Fruit fly (Drosophila melanogaster) whole organism, wandering third instar larva: ENCODE data around the gene CG46434.

ENCODE experiments used
- Abd-B ChIP-seq: fragments of >200 bp; optimal IDR thresholded peaks from 2 replicates; lab custom pipeline; 2017; ENCODE audit warnings: missing biosample characterization, missing genetic modification characterization
- CG32264 ChIP-seq: fragments of 200-800 bp; sonication (Bioruptor generic); optimal IDR thresholded peaks from 2 replicates; lab custom pipeline; 2016; ENCODE audit warnings: missing biosample characterization, missing genetic modification characterization
- CG9705 ChIP-seq: fragments of 200-800 bp; sonication (Bioruptor generic); optimal IDR thresholded peaks from 2 replicates; lab custom pipeline; 2018; ENCODE audit warnings: missing biosample characterization, mild to moderate bottlenecking, missing genetic modification characterization
- CrebA ChIP-seq: fragments of 200-800 bp; sonication (Bioruptor generic); optimal IDR thresholded peaks from 2 replicates; lab custom pipeline; 2016; ENCODE audit warnings: missing biosample characterization, mild to moderate bottlenecking, missing genetic modification characterization, borderline replicate concordance
- Dfd ChIP-seq: fragments of >200 bp; optimal IDR thresholded peaks from 2 replicates; lab custom pipeline; 2017; ENCODE audit warnings: missing biosample characterization, missing genetic modification characterization
- Dif ChIP-seq: fragments of 200-275, 200-300 bp; sonication (Bioruptor generic); optimal IDR thresholded peaks from 2 replicates; lab custom pipeline; 2018; ENCODE audit warnings: missing biosample characterization, missing genetic modification characterization; ENCODE audit not compliant: partially characterized antibody
- GATAd ChIP-seq: sonication (Bioruptor generic); optimal IDR thresholded peaks from 2 replicates; lab custom pipeline; 2016; ENCODE audit warnings: missing biosample characterization, missing genetic modification characterization
- Hnf4 ChIP-seq: fragments of 200-800 bp; sonication (Bioruptor generic); optimal IDR thresholded peaks from 2 replicates; lab custom pipeline; 2016; ENCODE audit warnings: missing biosample characterization, mild to moderate bottlenecking, missing genetic modification characterization
- Hr78 ChIP-seq: fragments of >200 bp; optimal IDR thresholded peaks from 2 replicates; lab custom pipeline; 2017; ENCODE audit warnings: missing biosample characterization, missing genetic modification characterization
- Hr83 ChIP-seq: fragments of 200-300 bp; sonication (Bioruptor generic); optimal IDR thresholded peaks from 2 replicates; lab custom pipeline; 2016; ENCODE audit warnings: missing biosample characterization, mild to moderate bottlenecking, missing genetic modification characterization, moderate library complexity; ENCODE audit not compliant: poor library complexity, severe bottlenecking
- Mio ChIP-seq: sonication (Bioruptor generic); optimal IDR thresholded peaks from 2 replicates; lab custom pipeline; 2016; ENCODE audit warnings: missing biosample characterization, missing genetic modification characterization
- Myc ChIP-seq: fragments of >200 bp; optimal IDR thresholded peaks from 2 replicates; lab custom pipeline; 2017
- N ChIP-seq: fragments of >200 bp; optimal IDR thresholded peaks from 2 replicates; lab custom pipeline; 2018; ENCODE audit warnings: missing biosample characterization, missing external identifiers, missing genetic modification characterization
- OdsH ChIP-seq: fragments of 200-800 bp; sonication (Bioruptor generic); optimal IDR thresholded peaks from 2 replicates; lab custom pipeline; 2016; ENCODE audit warnings: missing biosample characterization, mild to moderate bottlenecking, missing genetic modification characterization
- Rel ChIP-seq, 2 experiments: fragments of 200-800 bp; sonication (Bioruptor generic) in 1 of 2; optimal IDR thresholded peaks; 2 replicates in 1 of 2; 3 replicates in 1 of 2; lab custom pipeline; 2016 to 2019; ENCODE audit warnings: mild to moderate bottlenecking in 2 of 2, missing biosample characterization in 2 of 2, missing genetic modification characterization in 2 of 2, moderate library complexity in 1 of 2
- Sp1 ChIP-seq: fragments of 200-800 bp; sonication (Bioruptor generic); optimal IDR thresholded peaks from 3 replicates; lab custom pipeline; 2019; ENCODE audit warnings: missing biosample characterization, mild to moderate bottlenecking, missing genetic modification characterization, moderate library complexity
- Vsx2 ChIP-seq: fragments of 200-300, 225-300 bp; sonication (Bioruptor generic); optimal IDR thresholded peaks from 2 replicates; lab custom pipeline; 2018; ENCODE audit warnings: missing biosample characterization, missing genetic modification characterization; ENCODE audit not compliant: partially characterized antibody
- br ChIP-seq: fragments of 200-800 bp; sonication (Bioruptor generic); optimal IDR thresholded peaks from 2 replicates; lab custom pipeline; 2016; ENCODE audit warnings: missing biosample characterization, missing genetic modification characterization
- brk ChIP-seq: fragments of 200-800 bp; sonication (Bioruptor generic); optimal IDR thresholded peaks from 2 replicates; lab custom pipeline; 2016; ENCODE audit warnings: missing biosample characterization, mild to moderate bottlenecking, missing genetic modification characterization
- dl ChIP-seq, 2 experiments: fragments of 175-275, 200-275 bp in 1 of 2; fragments of 200-275 bp in 1 of 2; sonication (Bioruptor generic); optimal IDR thresholded peaks; lab custom pipeline; 2018; ENCODE audit warnings: mild to moderate bottlenecking in 2 of 2, missing biosample characterization in 2 of 2, missing genetic modification characterization in 2 of 2, moderate library complexity in 2 of 2; ENCODE audit not compliant: partially characterized antibody in 2 of 2, insufficient read depth in 1 of 2
- dmrt93B ChIP-seq: fragments of 200-800 bp; sonication (Bioruptor generic); optimal IDR thresholded peaks from 2 replicates; lab custom pipeline; 2018; ENCODE audit warnings: missing biosample characterization, mild to moderate bottlenecking, missing genetic modification characterization
- dsf ChIP-seq: sonication (Bioruptor generic); optimal IDR thresholded peaks from 2 replicates; lab custom pipeline; 2016; ENCODE audit warnings: missing biosample characterization, missing genetic modification characterization, borderline replicate concordance
- ey ChIP-seq: fragments of 200-800 bp; sonication (Bioruptor generic); optimal IDR thresholded peaks from 2 replicates; lab custom pipeline; 2016; ENCODE audit warnings: missing biosample characterization, missing genetic modification characterization
- foxo ChIP-seq, 2 experiments: fragments of 200-800 bp; sonication (Bioruptor generic); optimal IDR thresholded peaks; 2 replicates in 1 of 2; 3 replicates in 1 of 2; lab custom pipeline; 2016 to 2017; ENCODE audit warnings: missing biosample characterization in 2 of 2, missing genetic modification characterization in 2 of 2
- fru ChIP-seq: fragments of 200-800 bp; sonication (Bioruptor generic); optimal IDR thresholded peaks from 3 replicates; lab custom pipeline; 2016; ENCODE audit warnings: missing biosample characterization, mild to moderate bottlenecking, missing genetic modification characterization
- h ChIP-seq: fragments of 200-800 bp; sonication (Bioruptor generic); optimal IDR thresholded peaks from 3 replicates; lab custom pipeline; 2016; ENCODE audit warnings: missing biosample characterization, mild to moderate bottlenecking, missing genetic modification characterization
- jim ChIP-seq: fragments of 175-275, 200-325 bp; sonication (Bioruptor generic); optimal IDR thresholded peaks from 2 replicates; lab custom pipeline; 2016; ENCODE audit warnings: missing biosample characterization, mild to moderate bottlenecking, missing genetic modification characterization
- lola ChIP-seq: fragments of >200 bp; optimal IDR thresholded peaks from 2 replicates; lab custom pipeline; 2017; ENCODE audit warnings: missing biosample characterization, missing genetic modification characterization
- pan ChIP-seq: fragments of >200 bp; optimal IDR thresholded peaks from 2 replicates; lab custom pipeline; 2017
- psq ChIP-seq: fragments of 200-800 bp; sonication (Bioruptor generic); optimal IDR thresholded peaks from 3 replicates; lab custom pipeline; 2017; ENCODE audit warnings: missing biosample characterization, mild to moderate bottlenecking, missing genetic modification characterization, moderate library complexity
- rgr ChIP-seq: fragments of 200-800 bp; sonication (Bioruptor generic); optimal IDR thresholded peaks from 3 replicates; lab custom pipeline; 2016; ENCODE audit warnings: missing biosample characterization, mild to moderate bottlenecking, missing genetic modification characterization
- sage ChIP-seq: fragments of 200-800 bp; sonication (Bioruptor generic); optimal IDR thresholded peaks from 2 replicates; lab custom pipeline; 2016; ENCODE audit warnings: missing biosample characterization, mild to moderate bottlenecking, missing genetic modification characterization
- tai ChIP-seq: sonication (Bioruptor generic); optimal IDR thresholded peaks from 2 replicates; lab custom pipeline; 2016; ENCODE audit warnings: missing biosample characterization, missing genetic modification characterization
- usp ChIP-seq: fragments of >200 bp; optimal IDR thresholded peaks from 2 replicates; lab custom pipeline; 2017; ENCODE audit warnings: missing biosample characterization, missing genetic modification characterization
- woc ChIP-seq: sonication (Bioruptor generic); optimal IDR thresholded peaks from 2 replicates; lab custom pipeline; 2016; ENCODE audit warnings: missing biosample characterization, mild to moderate bottlenecking, missing genetic modification characterization

The CG46434 gene

DNA sequence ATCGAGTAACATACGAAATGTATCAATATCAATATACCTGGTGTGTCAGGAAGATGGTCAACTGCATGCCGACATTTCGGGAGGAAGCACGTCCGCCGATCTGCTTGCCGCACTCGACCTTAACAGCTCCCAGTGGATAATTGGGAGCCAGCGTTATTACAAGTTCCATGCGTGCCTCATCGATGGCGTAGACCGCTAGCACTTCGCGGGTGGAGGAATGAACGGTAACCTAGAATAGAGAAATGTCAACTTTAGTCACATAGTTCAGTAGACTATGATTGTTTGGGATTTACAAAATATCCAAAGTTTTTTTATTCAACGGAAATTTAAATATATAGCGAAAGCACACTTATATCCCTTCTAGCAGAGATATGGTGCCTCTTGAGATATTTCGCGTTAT, 805 bp upstream of the CG46434 start, which contains the start of the genes CG46435 and Rcd7:
Gene CG46435, plus strand, starts transcription at position 301 of the 400 bp plus-strand sequence.
Gene Rcd7, plus strand, starts transcription at position 301 of the 400 bp plus-strand sequence.
- TF ChIP-seq rgr: no peak
- TF ChIP-seq dmrt93B (GFP tag; lab: Kevin White, UChicago): no peak
- TF ChIP-seq brk (GFP tag; lab: Kevin White, UChicago): no peak
- no peak for TF ChIP-seq usp (GFP tag; lab: Kevin White, UChicago)
- no peak for TF ChIP-seq Myc (lab: Kevin White, UChicago)
- TF ChIP-seq dsf (GFP tag; lab: Kevin White, UChicago): no peak
- no peak for TF ChIP-seq br (GFP tag; lab: Kevin White, UChicago)
- TF ChIP-seq Sp1 (GFP tag; lab: Kevin White, UChicago): no peak
- no peak for TF ChIP-seq CG32264 (GFP tag; lab: Kevin White, UChicago)
- no peak for TF ChIP-seq Dif (GFP tag; lab: Kevin White, UChicago)
- no peak for TF ChIP-seq h (GFP tag; lab: Kevin White, UChicago)
- no peak for TF ChIP-seq foxo (GFP tag; optimal IDR thresholded peaks at IDR 0.05; lab: Kevin White, UChicago)
- TF ChIP-seq jim (GFP tag; lab: Kevin White, UChicago): no peak

DNA sequence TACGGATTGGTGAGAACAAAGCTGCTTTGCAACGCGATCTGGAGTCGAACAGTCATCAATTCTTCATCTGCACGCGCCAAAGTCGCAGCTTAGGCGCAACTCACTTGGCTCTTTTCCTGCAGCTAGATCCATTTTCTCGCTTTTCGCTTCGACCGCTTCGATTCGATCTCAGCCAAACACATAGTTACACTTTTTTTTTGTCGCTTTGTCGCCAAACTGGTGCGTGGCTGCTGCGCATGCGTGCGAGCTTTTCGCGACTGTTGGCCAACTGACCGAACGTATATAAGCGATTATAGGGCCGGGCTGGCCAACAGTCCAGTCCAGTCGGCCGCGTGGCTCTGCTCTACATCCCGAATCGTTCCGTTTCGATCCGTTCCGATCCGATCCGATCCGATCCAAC, 11.6 kb downstream of the CG46434 start, which contains the start of gene Cpr76Bd:
Gene Cpr76Bd, plus strand, starts transcription at position 301 of the 400 bp plus-strand sequence.
- TF ChIP-seq fru: no peak
- no peak for TF ChIP-seq tai (GFP tag; lab: Kevin White, UChicago)
- no peak for TF ChIP-seq Hr83 (GFP tag; lab: Kevin White, UChicago)
- TF ChIP-seq N: no peak
- no peak for TF ChIP-seq lola (GFP tag; lab: Kevin White, UChicago)
- no peak for TF ChIP-seq GATAd (GFP tag; lab: Kevin White, UChicago)
- TF ChIP-seq foxo (GFP tag; optimal IDR thresholded peaks at IDR 0.05; lab: Kevin White, UChicago): no peak
- TF ChIP-seq woc (GFP tag; lab: Kevin White, UChicago): no peak
- no peak for TF ChIP-seq dsf (GFP tag; lab: Kevin White, UChicago)
- TF ChIP-seq Rel (GFP tag; optimal IDR thresholded peaks at IDR 0.05; lab: Kevin White, UChicago): no peak
- TF ChIP-seq Rel (tag; optimal IDR thresholded peaks at IDR 0.05; lab: Kevin White, UChicago): no peak
- TF ChIP-seq br (GFP tag; lab: Kevin White, UChicago): no peak
- TF ChIP-seq Hr78 (GFP tag; lab: Kevin White, UChicago): no peak
- TF ChIP-seq OdsH (GFP tag; lab: Kevin White, UChicago): no peak
- TF ChIP-seq sage (GFP tag; lab: Kevin White, UChicago): no peak
- TF ChIP-seq Abd-B: no peak
- no peak for TF ChIP-seq Vsx2 (GFP tag; lab: Kevin White, UChicago)

dm6 chr3L:19528547-19528946, 15.5 kb downstream of the CG46434 start:
- TF ChIP-seq br (GFP tag; lab: Kevin White, UChicago) (no peak), CG32264 (GFP tag; lab: Kevin White, UChicago) (no peak), woc (GFP tag; lab: Kevin White, UChicago) (no peak), ey (GFP tag; lab: Kevin White, UChicago) (no peak), Hr83 (GFP tag; lab: Kevin White, UChicago) (no peak), rgr (no peak), dsf (GFP tag; lab: Kevin White, UChicago) (no peak), lola (GFP tag; lab: Kevin White, UChicago) (no peak), Hnf4 (GFP tag; lab: Kevin White, UChicago) (no peak), Dif (GFP tag; lab: Kevin White, UChicago) (no peak), N (no peak), Myc (lab: Kevin White, UChicago) (no peak), Abd-B (no peak), sage (GFP tag; lab: Kevin White, UChicago) (no peak), foxo (GFP tag; optimal IDR thresholded peaks at IDR 0.05; lab: Kevin White, UChicago) (no peak), GATAd (GFP tag; lab: Kevin White, UChicago) (no peak), dmrt93B (GFP tag; lab: Kevin White, UChicago) (no peak), dl (GFP tag; optimal IDR thresholded peaks at IDR 0.05; lab: Kevin White, UChicago; ENCODE audit: insufficient read depth in 1 of 2, partially characterized antibody in 2 of 2) (no peak), Mio (no peak)
- TF ChIP-seq, all 38 proteins: peak for 0

- TF ChIP-seq usp (GFP tag; lab: Kevin White, UChicago) (no peak), foxo (GFP tag; optimal IDR thresholded peaks at IDR 0.05; lab: Kevin White, UChicago) (no peak), sage (GFP tag; lab: Kevin White, UChicago) (no peak), Hr83 (GFP tag; lab: Kevin White, UChicago) (no peak), tai (GFP tag; lab: Kevin White, UChicago) (no peak), jim (GFP tag; lab: Kevin White, UChicago) (no peak), CrebA (GFP tag; lab: Kevin White, UChicago) (no peak), ey (GFP tag; lab: Kevin White, UChicago) (no peak), CG32264 (GFP tag; lab: Kevin White, UChicago) (no peak), Dfd (GFP tag; lab: Kevin White, UChicago) (no peak), Mio (no peak), Dif (GFP tag; lab: Kevin White, UChicago) (no peak), psq (GFP tag; lab: Kevin White, UChicago) (no peak), pan (lab: Kevin White, UChicago) (no peak), Hnf4 (GFP tag; lab: Kevin White, UChicago) (no peak), brk (GFP tag; lab: Kevin White, UChicago) (no peak), lola (GFP tag; lab: Kevin White, UChicago) (no peak), Myc (lab: Kevin White, UChicago) (no peak), CG9705 (GFP tag; lab: Kevin White, UChicago) (no peak), Rel (GFP tag; optimal IDR thresholded peaks at IDR 0.05; lab: Kevin White, UChicago) (no peak), Rel (tag; optimal IDR thresholded peaks at IDR 0.05; lab: Kevin White, UChicago) (no peak)
Measured at dm6 chr3L:19525736-19526135, 18.3 kb downstream of the CG46434 start.
